Fruit fly (Drosophila melanogaster) S2 (cell line): ENCODE results near the gene Sh.
"Not testable (repeated sequence)": the region's sequence is repeated elsewhere in the genome, so short reads cannot be mapped to it uniquely, and the experiment has no call there.

Source experiments
- CG8478 ChIP-seq: fragments of >200 bp; optimal IDR thresholded peaks from 2 replicates; lab custom pipeline; 2018
- CTCF ChIP-seq, 2 experiments: fragments of >200 bp; optimal IDR thresholded peaks; 2 replicates each; lab custom pipeline; 2018

DNA sequence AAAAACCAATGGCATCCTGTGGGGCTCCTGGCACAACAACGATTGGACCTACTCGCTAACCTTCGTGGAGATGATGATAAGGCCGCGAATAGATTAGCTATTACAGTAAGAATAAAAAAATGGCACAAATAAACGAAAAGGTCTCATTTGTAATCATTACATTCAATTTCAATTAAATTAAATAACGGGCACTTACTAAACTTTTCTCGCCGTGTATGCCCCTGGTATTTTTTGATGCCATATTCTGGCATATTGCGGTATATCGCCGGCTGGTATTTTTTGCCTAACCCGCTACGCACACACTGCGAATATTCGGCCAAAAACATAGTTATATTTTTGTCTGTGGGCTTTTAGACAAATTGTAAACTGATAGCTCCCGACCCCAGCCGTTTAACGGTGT is 163.6 kb downstream of the Sh start, which contains the start of gene Gss2:
- not testable (repeated sequence) for TF ChIP-seq CTCF (optimal IDR thresholded peaks at IDR 0.05; lab: Kevin White, UChicago); CG8478 (lab: Kevin White, UChicago)
